Worm (Caenorhabditis elegans): Measurements from ENCODE around the gene dcn-1.

Gene dcn-1

ce11 chrIII:4272864-4273263 lies 40.8 kb upstream of the dcn-1 start:
- TF ChIP-seq ham-2 (GFP tag; optimal IDR thresholded peaks at IDR 0.05): no peak
- no peak for TF ChIP-seq mab-5 (tag; optimal IDR thresholded peaks at IDR 0.05)
- TF ChIP-seq snpc-4 (tag; optimal IDR thresholded peaks at IDR 0.05): no peak
- TF ChIP-seq ceh-39 (tag; optimal IDR thresholded peaks at IDR 0.05): peak; percentile 25
- TF ChIP-seq nhr-2 (tag; optimal IDR thresholded peaks at IDR 0.05): peak; percentile 81
- TF ChIP-seq ceh-43 (GFP tag; optimal IDR thresholded peaks at IDR 0.05): peak; percentile 25
- no peak for TF ChIP-seq tbx-8 (GFP tag; optimal IDR thresholded peaks at IDR 0.05)
- peak; percentile 74 for TF ChIP-seq zip-8 (tag; optimal IDR thresholded peaks at IDR 0.05)
- TF ChIP-seq nhr-12 (tag; optimal IDR thresholded peaks at IDR 0.05): no peak
- no peak for TF ChIP-seq nhr-76 (tag; optimal IDR thresholded peaks at IDR 0.05)
- TF ChIP-seq unc-62 (GFP tag; optimal IDR thresholded peaks at IDR 0.05): peak; percentile 61
- no peak for TF ChIP-seq bed-3 (GFP tag; optimal IDR thresholded peaks at IDR 0.05)
- no peak for TF ChIP-seq elt-3 (tag; optimal IDR thresholded peaks at IDR 0.05)
- TF ChIP-seq elt-1 (tag; optimal IDR thresholded peaks at IDR 0.05; ENCODE audit: borderline replicate concordance, insufficient read depth): no peak
- TF ChIP-seq M03D4.4 (tag; optimal IDR thresholded peaks at IDR 0.05): no peak
- TF ChIP-seq hlh-1 (tag; optimal IDR thresholded peaks at IDR 0.05): no peak
- peak; percentile 37 for TF ChIP-seq cnd-1 (tag; optimal IDR thresholded peaks at IDR 0.05)
- no peak for TF ChIP-seq ceh-83 (GFP tag; optimal IDR thresholded peaks at IDR 0.05)
- TF ChIP-seq mep-1 (tag; optimal IDR thresholded peaks at IDR 0.05): no peak
- no peak for TF ChIP-seq drap-1 (GFP tag; optimal IDR thresholded peaks at IDR 0.05)
- no peak for TF ChIP-seq sem-2 (GFP tag; optimal IDR thresholded peaks at IDR 0.05)
- no peak for TF ChIP-seq nhr-28 (tag; optimal IDR thresholded peaks at IDR 0.05)
- no peak for TF ChIP-seq pha-4 (tag; optimal IDR thresholded peaks at IDR 0.05)
- TF ChIP-seq lin-32 (GFP tag; optimal IDR thresholded peaks at IDR 0.05): no peak
- no peak for TF ChIP-seq ces-1 (GFP tag; optimal IDR thresholded peaks at IDR 0.05)
- no peak for TF ChIP-seq unc-39 (tag; optimal IDR thresholded peaks at IDR 0.05)
- TF ChIP-seq nhr-237 (tag; optimal IDR thresholded peaks at IDR 0.05): no peak
- TF ChIP-seq ztf-11 (tag; optimal IDR thresholded peaks at IDR 0.05): peak; percentile 50
- no peak for TF ChIP-seq lin-13 (tag; optimal IDR thresholded peaks at IDR 0.05)
- peak; percentile 63 for TF ChIP-seq mls-2 (tag; optimal IDR thresholded peaks at IDR 0.05)
- TF ChIP-seq unc-120 (tag; optimal IDR thresholded peaks at IDR 0.05; ENCODE audit: poor library complexity, severe bottlenecking): no peak
- no peak for TF ChIP-seq blmp-1 (tag; optimal IDR thresholded peaks at IDR 0.05)
- TF ChIP-seq flh-1 (GFP tag; optimal IDR thresholded peaks at IDR 0.05): no peak
- TF ChIP-seq lsy-2 (tag; optimal IDR thresholded peaks at IDR 0.05): no peak
- TF ChIP-seq sptf-1 (tag; optimal IDR thresholded peaks at IDR 0.05): peak; percentile 8

ce11 chrIII:4274524-4274923 lies 39.2 kb upstream of the dcn-1 start:
- TF ChIP-seq nhr-2 (tag; optimal IDR thresholded peaks at IDR 0.05) (peak; percentile 81), elt-3 (tag; optimal IDR thresholded peaks at IDR 0.05) (no peak), ztf-11 (tag; optimal IDR thresholded peaks at IDR 0.05) (no peak), nhr-28 (tag; optimal IDR thresholded peaks at IDR 0.05) (no peak), hlh-1 (tag; optimal IDR thresholded peaks at IDR 0.05) (peak; percentile 77), elt-1 (tag; optimal IDR thresholded peaks at IDR 0.05; ENCODE audit: borderline replicate concordance, insufficient read depth) (peak; percentile 16), cnd-1 (tag; optimal IDR thresholded peaks at IDR 0.05) (peak; percentile 56), mep-1 (tag; optimal IDR thresholded peaks at IDR 0.05) (peak; percentile 56), ceh-39 (tag; optimal IDR thresholded peaks at IDR 0.05) (peak; percentile 43), M03D4.4 (tag; optimal IDR thresholded peaks at IDR 0.05) (peak; percentile 14)

ce11 chrIII:4275704-4276103 lies 38.0 kb upstream of the dcn-1 start:
- TF ChIP-seq ceh-43 (GFP tag; optimal IDR thresholded peaks at IDR 0.05) (no peak), unc-62 (GFP tag; optimal IDR thresholded peaks at IDR 0.05) (no peak), drap-1 (GFP tag; optimal IDR thresholded peaks at IDR 0.05) (no peak), ham-2 (GFP tag; optimal IDR thresholded peaks at IDR 0.05) (no peak), sptf-1 (tag; optimal IDR thresholded peaks at IDR 0.05) (no peak), flh-1 (GFP tag; optimal IDR thresholded peaks at IDR 0.05) (no peak), unc-39 (tag; optimal IDR thresholded peaks at IDR 0.05) (no peak), nhr-2 (tag; optimal IDR thresholded peaks at IDR 0.05) (no peak), lsy-2 (tag; optimal IDR thresholded peaks at IDR 0.05) (no peak), tbx-8 (GFP tag; optimal IDR thresholded peaks at IDR 0.05) (no peak), elt-3 (tag; optimal IDR thresholded peaks at IDR 0.05) (no peak), elt-1 (tag; optimal IDR thresholded peaks at IDR 0.05; ENCODE audit: borderline replicate concordance, insufficient read depth) (no peak), snpc-4 (tag; optimal IDR thresholded peaks at IDR 0.05) (no peak), nhr-12 (tag; optimal IDR thresholded peaks at IDR 0.05) (no peak), ceh-83 (GFP tag; optimal IDR thresholded peaks at IDR 0.05) (no peak)
